Worm (Caenorhabditis elegans) whole organism, early embryonic: Measurements from ENCODE around the gene C18D11.1.

ENCODE experiments used
- B0310.2 ChIP-seq: sonication (generic microtip); optimal IDR thresholded peaks from 2 replicates; lab custom pipeline; 2016; ENCODE audit warnings: mild to moderate bottlenecking, missing genetic modification characterization, missing compliant biosample characterization
- aly-1 ChIP-seq: sonication (generic microtip); optimal IDR thresholded peaks from 2 replicates; lab custom pipeline; 2016; ENCODE audit warnings: missing genetic modification characterization, missing compliant biosample characterization
- ama-1 ChIP-seq: fragments of 150-350 bp; optimal IDR thresholded peaks from 2 replicates; lab custom pipeline; 2014
- ceh-13 ChIP-seq: fragments of 200-800 bp; sonication (Bioruptor generic); optimal IDR thresholded peaks from 2 replicates; lab custom pipeline; 2018; ENCODE audit warnings: mild to moderate bottlenecking, missing genetic modification characterization, missing compliant biosample characterization
- ceh-36 ChIP-seq: sonication (generic microtip); optimal IDR thresholded peaks from 2 replicates; lab custom pipeline; 2016; ENCODE audit warnings: missing genetic modification characterization, inconsistent platforms, missing compliant biosample characterization
- ets-7 ChIP-seq: sonication (generic microtip); optimal IDR thresholded peaks from 2 replicates; lab custom pipeline; 2016; ENCODE audit warnings: missing genotype, missing genetic modification characterization, missing compliant biosample characterization
- hmg-4 ChIP-seq: fragments of 200-800 bp; sonication (Bioruptor generic); optimal IDR thresholded peaks from 2 replicates; lab custom pipeline; 2018; ENCODE audit warnings: mild to moderate bottlenecking, missing genetic modification characterization, missing compliant biosample characterization
- hnd-1 ChIP-seq: sonication (generic microtip); optimal IDR thresholded peaks from 2 replicates; lab custom pipeline; 2016; ENCODE audit warnings: missing genetic modification characterization, missing compliant biosample characterization
- sea-1 ChIP-seq: fragments of 200-800 bp; sonication (Bioruptor generic); conservative IDR thresholded peaks from 2 replicates; pipeline ENCODE4 v1.3.6; 2022; ENCODE audit warnings: missing genetic modification characterization, missing compliant biosample characterization
- tra-4 ChIP-seq: sonication (generic microtip); optimal IDR thresholded peaks from 2 replicates; lab custom pipeline; 2017; ENCODE audit warnings: missing genetic modification characterization, missing compliant biosample characterization

DNA sequence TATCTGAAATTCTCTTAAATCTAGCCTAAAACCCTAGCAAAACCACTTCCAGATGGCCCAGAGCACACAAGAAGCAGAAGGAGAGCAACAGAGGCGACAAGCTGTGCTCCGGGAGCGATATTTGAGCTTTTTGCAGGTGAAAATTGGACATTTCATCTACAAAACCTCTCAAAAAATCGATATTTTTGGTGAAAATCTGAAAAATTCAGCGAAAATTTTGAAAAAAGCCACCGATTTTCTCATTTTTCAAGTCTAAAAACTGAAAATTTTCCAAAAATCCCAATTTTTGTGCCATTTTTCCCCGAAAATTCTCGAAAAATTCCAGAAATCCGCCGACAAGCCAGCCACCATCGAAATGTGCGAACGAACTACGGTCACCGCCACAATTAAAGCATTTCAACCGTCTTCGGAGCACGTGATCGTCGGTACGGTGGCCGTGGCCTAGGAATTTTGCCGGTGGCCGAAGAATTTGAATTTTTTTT is 36.1 kb upstream of the C18D11.1 start, which contains the start of gene C24H11.5:
- no peak for TF ChIP-seq ceh-36 (tag; lab: Kevin White, UChicago)
- no peak for TF ChIP-seq hnd-1
- no peak for TF ChIP-seq tra-4 (tag; lab: Kevin White, UChicago)
- TF ChIP-seq hmg-4 (GFP tag; lab: Kevin White, UChicago) = no peak
- TF ChIP-seq ama-1 = no peak
- no peak for TF ChIP-seq ceh-13
- no peak for TF ChIP-seq aly-1 (tag; lab: Kevin White, UChicago)
- TF ChIP-seq sea-1 (GFP tag; lab: Robert Waterston, UW) = no peak
- TF ChIP-seq ets-7 = no peak
- TF ChIP-seq B0310.2 (tag; lab: Kevin White, UChicago) = no peak
